Fruit fly (Drosophila melanogaster) whole organism, embryonic: ENCODE measurements around the gene CG42329.

ENCODE experiments used
- ATbp ChIP-seq: fragments of 200-800 bp; sonication (Bioruptor generic); optimal IDR thresholded peaks from 2 replicates; lab custom pipeline; 2017; ENCODE audit warnings: missing biosample characterization, mild to moderate bottlenecking, missing genetic modification characterization, missing genetic modification reagents
- Asciz ChIP-seq: fragments of 200-800 bp; sonication (Bioruptor generic); optimal IDR thresholded peaks from 2 replicates; lab custom pipeline; 2017; ENCODE audit warnings: missing biosample characterization, mild to moderate bottlenecking, missing genetic modification characterization, missing genetic modification reagents
- Bgb ChIP-seq: fragments of 200-800 bp; sonication (Bioruptor generic); IDR thresholded peaks from 2 replicates; pipeline ENCODE4 v1.3.6; 2022; ENCODE audit warnings: missing biosample characterization, missing genetic modification characterization; ENCODE audit not compliant: partially characterized antibody
- CG10147 ChIP-seq: fragments of 200-800 bp; sonication (Bioruptor generic); optimal IDR thresholded peaks from 2 replicates; lab custom pipeline; 2019; ENCODE audit warnings: missing biosample characterization, mild to moderate bottlenecking, missing genetic modification characterization, moderate library complexity
- CG11093 ChIP-seq: fragments of 200-800 bp; sonication (Bioruptor generic); IDR thresholded peaks from 3 replicates; pipeline ENCODE4 v1.3.6; 2022; ENCODE audit warnings: missing biosample characterization, missing genetic modification characterization
- CG12659 ChIP-seq: fragments of 200-800 bp; sonication (Bioruptor generic); optimal IDR thresholded peaks from 3 replicates; lab custom pipeline; 2017; ENCODE audit warnings: mild to moderate bottlenecking, missing biosample characterization, missing genetic modification reagents, missing genetic modification characterization
- CG17186 ChIP-seq: fragments of 200-800 bp; sonication (Bioruptor generic); optimal IDR thresholded peaks from 3 replicates; lab custom pipeline; 2017; ENCODE audit warnings: missing biosample characterization, missing genetic modification reagents, missing genetic modification characterization
- CG17328 ChIP-seq: fragments of 200-800 bp; sonication (Bioruptor generic); IDR thresholded peaks from 2 replicates; pipeline ENCODE4 v1.3.6; 2022; ENCODE audit warnings: missing biosample characterization, missing genetic modification characterization
- CG17385 ChIP-seq: fragments of 200-800 bp; sonication (Bioruptor generic); optimal IDR thresholded peaks from 3 replicates; lab custom pipeline; 2018; ENCODE audit warnings: missing biosample characterization, mild to moderate bottlenecking, missing genetic modification characterization
- CG2678 ChIP-seq: fragments of 200-800 bp; sonication (Bioruptor generic); optimal IDR thresholded peaks from 3 replicates; lab custom pipeline; 2019; ENCODE audit warnings: missing biosample characterization, mild to moderate bottlenecking, missing genetic modification characterization, moderate library complexity
- CG2712 ChIP-seq: fragments of 200-800 bp; optimal IDR thresholded peaks from 3 replicates; lab custom pipeline; 2019; ENCODE audit warnings: missing biosample characterization, mild to moderate bottlenecking, missing genetic modification characterization, moderate library complexity
- CG32532 ChIP-seq: fragments of 200-800 bp; sonication (Bioruptor generic); IDR thresholded peaks from 2 replicates; pipeline ENCODE4 v1.3.6; 2022; ENCODE audit warnings: missing biosample characterization, missing genetic modification characterization
- CG3407 ChIP-seq: fragments of 200-800 bp; sonication (Bioruptor generic); optimal IDR thresholded peaks from 2 replicates; lab custom pipeline; 2018; ENCODE audit warnings: missing biosample characterization, mild to moderate bottlenecking, missing genetic modification characterization
- CG4617 ChIP-seq: fragments of 200-800 bp; sonication (Bioruptor generic); optimal IDR thresholded peaks from 3 replicates; lab custom pipeline; 2016; ENCODE audit warnings: missing biosample characterization, missing genetic modification characterization, borderline replicate concordance
- CG6254 ChIP-seq: fragments of 200-800 bp; sonication (Bioruptor generic); optimal IDR thresholded peaks from 3 replicates; lab custom pipeline; 2017; ENCODE audit warnings: mild to moderate bottlenecking, missing biosample characterization, missing genetic modification reagents, missing genetic modification characterization
- CG7556 ChIP-seq: fragments of 200-800 bp; sonication (Bioruptor generic); optimal IDR thresholded peaks from 2 replicates; lab custom pipeline; 2017; ENCODE audit warnings: missing biosample characterization, mild to moderate bottlenecking, missing genetic modification characterization
- CG7963 ChIP-seq: fragments of 200-800 bp; sonication (Bioruptor generic); IDR thresholded peaks from 3 replicates; pipeline ENCODE4 v1.3.6; 2022; ENCODE audit warnings: missing biosample characterization, missing genetic modification characterization; ENCODE audit not compliant: partially characterized antibody
- CG9609 ChIP-seq: fragments of 200-800 bp; sonication (Bioruptor generic); optimal IDR thresholded peaks from 3 replicates; lab custom pipeline; 2016; ENCODE audit warnings: missing biosample characterization, missing genetic modification characterization
- CG9727 ChIP-seq: fragments of 200-800 bp; sonication (Bioruptor generic); optimal IDR thresholded peaks from 3 replicates; lab custom pipeline; 2017; ENCODE audit warnings: missing biosample characterization, mild to moderate bottlenecking, missing genetic modification characterization
- D ChIP-seq, 2 experiments: fragments of 200-800 bp in 1 of 2; fragments of >200 bp in 1 of 2; sonication (Bioruptor generic) in 1 of 2; optimal IDR thresholded peaks; 2 replicates in 1 of 2; 3 replicates in 1 of 2; lab custom pipeline; 2017; ENCODE audit warnings: mild to moderate bottlenecking in 1 of 2, missing biosample characterization in 1 of 2, missing genetic modification characterization in 1 of 2, missing genetic modification reagents in 1 of 2
- Dip3 ChIP-seq: fragments of 200-800 bp; sonication (Bioruptor generic); optimal IDR thresholded peaks from 3 replicates; lab custom pipeline; 2016; ENCODE audit warnings: missing biosample characterization, missing genetic modification characterization
- Dref ChIP-seq: fragments of 200-800 bp; sonication (Bioruptor generic); IDR thresholded peaks from 2 replicates; pipeline ENCODE4 v1.3.6; 2022; ENCODE audit warnings: missing biosample characterization, missing genetic modification characterization
- Drgx ChIP-seq: fragments of 200-800 bp; sonication (Bioruptor generic); IDR thresholded peaks from 2 replicates; pipeline ENCODE4 v1.3.6; 2022; ENCODE audit warnings: missing biosample characterization, missing genetic modification characterization
- E2f1 ChIP-seq: fragments of 200-800 bp; sonication (Bioruptor generic); IDR thresholded peaks from 2 replicates; pipeline ENCODE4 v1.3.6; 2022; ENCODE audit warnings: missing biosample characterization, missing genetic modification characterization
- Gsc ChIP-seq: fragments of 200-800 bp; sonication (Bioruptor generic); IDR thresholded peaks from 2 replicates; pipeline ENCODE4 v1.3.6; 2022; ENCODE audit warnings: missing biosample characterization, missing genetic modification characterization
- Hand ChIP-seq: fragments of 200-800 bp; sonication (Bioruptor generic); optimal IDR thresholded peaks from 2 replicates; lab custom pipeline; 2017; ENCODE audit warnings: mild to moderate bottlenecking, missing biosample characterization, missing genetic modification reagents, missing genetic modification characterization
- MBD-R2 ChIP-seq: fragments of 200-800 bp; sonication (Bioruptor generic); IDR thresholded peaks from 2 replicates; pipeline ENCODE4 v1.3.6; 2022; ENCODE audit warnings: missing biosample characterization, missing genetic modification characterization
- Nf-YB ChIP-seq: fragments of 200-800 bp; sonication (Bioruptor generic); optimal IDR thresholded peaks from 3 replicates; lab custom pipeline; 2019; ENCODE audit warnings: missing biosample characterization, mild to moderate bottlenecking, missing genetic modification characterization, moderate library complexity
- Optix ChIP-seq: fragments of 200-800 bp; sonication (Bioruptor generic); IDR thresholded peaks from 3 replicates; pipeline ENCODE4 v1.3.6; 2022; ENCODE audit warnings: missing biosample characterization, missing genetic modification characterization
- Pdp1 ChIP-seq, 2 experiments: fragments of 200-800 bp; sonication (Bioruptor generic); optimal IDR thresholded peaks; 3 replicates each; lab custom pipeline; 2016; ENCODE audit warnings: missing biosample characterization in 2 of 2, missing genetic modification characterization in 2 of 2, mild to moderate bottlenecking in 1 of 2, moderate library complexity in 1 of 2
- Poxn ChIP-seq: fragments of 200-800 bp; sonication (Bioruptor generic); IDR thresholded peaks from 2 replicates; pipeline ENCODE4 v1.3.6; 2022; ENCODE audit warnings: missing biosample characterization, missing genetic modification characterization
- Tbp ChIP-seq: fragments of >200 bp; optimal IDR thresholded peaks from 2 replicates; lab custom pipeline; 2018; ENCODE audit warnings: missing biosample characterization, missing genetic modification characterization
- bcd ChIP-seq: fragments of 200-800 bp; sonication (Bioruptor generic); optimal IDR thresholded peaks from 2 replicates; lab custom pipeline; 2017; ENCODE audit warnings: missing biosample characterization, mild to moderate bottlenecking, missing genetic modification characterization
- cas ChIP-seq: fragments of 200-800 bp; sonication (Bioruptor generic); IDR thresholded peaks from 2 replicates; pipeline ENCODE4 v1.3.6; 2022; ENCODE audit warnings: missing biosample characterization, missing genetic modification characterization
- gfzf ChIP-seq: fragments of 200-800 bp; sonication (Bioruptor generic); optimal IDR thresholded peaks from 2 replicates; lab custom pipeline; 2016; ENCODE audit warnings: missing biosample characterization, mild to moderate bottlenecking, missing genetic modification characterization, moderate library complexity
- kni ChIP-seq: fragments of 200-800 bp; sonication (Bioruptor generic); optimal IDR thresholded peaks from 3 replicates; lab custom pipeline; 2017; ENCODE audit warnings: mild to moderate bottlenecking, missing biosample characterization, missing genetic modification reagents, missing genetic modification characterization
- lab ChIP-seq: fragments of 200-800 bp; sonication (Bioruptor generic); optimal IDR thresholded peaks from 3 replicates; lab custom pipeline; 2017; ENCODE audit warnings: missing biosample characterization, missing genetic modification characterization, mild to moderate bottlenecking, moderate library complexity, missing genetic modification reagents
- lbe ChIP-seq: fragments of 200-800 bp; sonication (Bioruptor generic); optimal IDR thresholded peaks from 2 replicates; lab custom pipeline; 2016; ENCODE audit warnings: missing biosample characterization, mild to moderate bottlenecking, missing genetic modification characterization
- peb ChIP-seq: fragments of 200-800 bp; sonication (Bioruptor generic); IDR thresholded peaks from 2 replicates; pipeline ENCODE4 v1.3.6; 2022; ENCODE audit warnings: missing biosample characterization, missing genetic modification characterization
- schlank ChIP-seq: fragments of 200-800 bp; sonication (Bioruptor generic); optimal IDR thresholded peaks from 2 replicates; lab custom pipeline; 2018; ENCODE audit warnings: missing biosample characterization, mild to moderate bottlenecking, missing genetic modification characterization
- sens-2 ChIP-seq: fragments of 200-800 bp; sonication (Bioruptor generic); IDR thresholded peaks from 2 replicates; pipeline ENCODE4 v1.3.6; 2022; ENCODE audit warnings: missing biosample characterization, missing genetic modification characterization
- seq ChIP-seq: fragments of 200-800 bp; sonication (Bioruptor generic); IDR thresholded peaks from 2 replicates; pipeline ENCODE4 v1.3.6; 2022; ENCODE audit warnings: missing biosample characterization, missing genetic modification characterization
- shn ChIP-seq: fragments of 200-800 bp; sonication (Bioruptor generic); optimal IDR thresholded peaks from 3 replicates; lab custom pipeline; 2016; ENCODE audit warnings: missing biosample characterization, missing genetic modification characterization
- sim ChIP-seq: fragments of 200-800 bp; sonication (Bioruptor generic); IDR thresholded peaks from 2 replicates; pipeline ENCODE4 v1.3.6; 2022; ENCODE audit warnings: missing biosample characterization, missing genetic modification characterization
- slou ChIP-seq: fragments of 200-800 bp; sonication (Bioruptor generic); optimal IDR thresholded peaks from 3 replicates; lab custom pipeline; 2016; ENCODE audit warnings: missing biosample characterization, missing genetic modification characterization
- sob ChIP-seq: fragments of 200-800 bp; sonication (Bioruptor generic); IDR thresholded peaks from 2 replicates; pipeline ENCODE4 v1.3.6; 2022; ENCODE audit warnings: missing biosample characterization, missing genetic modification characterization
- sr ChIP-seq: fragments of 200-800 bp; sonication (Bioruptor generic); IDR thresholded peaks from 3 replicates; pipeline ENCODE4 v1.3.6; 2022; ENCODE audit warnings: missing biosample characterization, missing genetic modification characterization
- stwl ChIP-seq: fragments of 200-800 bp; sonication (Bioruptor generic); optimal IDR thresholded peaks from 3 replicates; lab custom pipeline; 2018; ENCODE audit warnings: missing biosample characterization, mild to moderate bottlenecking, missing genetic modification characterization, moderate library complexity
- trh ChIP-seq: fragments of 200-800 bp; sonication (Bioruptor generic); optimal IDR thresholded peaks from 2 replicates; lab custom pipeline; 2016; ENCODE audit warnings: missing biosample characterization, missing genetic modification characterization
- zf30C ChIP-seq: fragments of 200-800 bp; sonication (Bioruptor generic); optimal IDR thresholded peaks from 3 replicates; lab custom pipeline; 2018; ENCODE audit warnings: missing biosample characterization, mild to moderate bottlenecking, missing genetic modification characterization

CG42329 gene

dm6 chr2L:1217892-1218473 lies 1.1 kb upstream of the CG42329 start (continued):
- TF ChIP-seq sr (GFP tag; lab: Robert Waterston, UW) = no peak
- TF ChIP-seq Gsc (GFP tag; lab: Robert Waterston, UW) = no peak
- TF ChIP-seq CG7556 = no peak
- no peak for TF ChIP-seq bcd (GFP tag; lab: Kevin White, UChicago)
- TF ChIP-seq Tbp = no peak
- no peak for TF ChIP-seq Drgx (GFP tag; lab: Robert Waterston, UW)
- TF ChIP-seq CG32532 = 0 out of 2 replicates have a peak, but pooled peaks have one; percentile 15
- TF ChIP-seq D (optimal IDR thresholded peaks at IDR 0.05; lab: Kevin White, UChicago) = no peak
- no peak for TF ChIP-seq D (GFP tag; optimal IDR thresholded peaks at IDR 0.05; lab: Kevin White, UChicago)
- peak; percentile 33 for TF ChIP-seq CG17385 (GFP tag; lab: Kevin White, UChicago)
- TF ChIP-seq CG9609 (GFP tag; lab: Kevin White, UChicago) = no peak
- no peak for TF ChIP-seq CG9727 (GFP tag; lab: Kevin White, UChicago)
- TF ChIP-seq Asciz = no peak
- TF ChIP-seq sim (GFP tag; lab: Robert Waterston, UW) = no peak
- TF ChIP-seq E2f1 (GFP tag; lab: Robert Waterston, UW) = peak; percentile 6; the same call in 1 of the 2 replicates
- TF ChIP-seq ATbp = peak; percentile 61
- no peak for TF ChIP-seq Dref (GFP tag; lab: Robert Waterston, UW)
- no peak for TF ChIP-seq Nf-YB (GFP tag; lab: Kevin White, UChicago)
- 0 out of 3 replicates have a peak, but pooled peaks have one; percentile 38 for TF ChIP-seq Optix (GFP tag; lab: Robert Waterston, UW)
- no peak for TF ChIP-seq CG10147
- no peak for TF ChIP-seq CG4617
- no peak for TF ChIP-seq sob
- peak; percentile 27; the same call in 1 of the 2 replicates for TF ChIP-seq seq (GFP tag; lab: Robert Waterston, UW)
- TF ChIP-seq CG3407 (GFP tag; lab: Kevin White, UChicago) = no peak
- TF ChIP-seq CG7963 (GFP tag; lab: Robert Waterston, UW) = no peak
- TF ChIP-seq zf30C (GFP tag; lab: Kevin White, UChicago) = no peak
- no peak for TF ChIP-seq CG11093 (GFP tag; lab: Robert Waterston, UW)
- TF ChIP-seq gfzf (GFP tag; lab: Kevin White, UChicago) = no peak
- no peak for TF ChIP-seq lab (GFP tag; lab: Kevin White, UChicago)
- no peak for TF ChIP-seq CG6254 (GFP tag; lab: Kevin White, UChicago)
- TF ChIP-seq kni (GFP tag; lab: Kevin White, UChicago) = no peak
- peak; percentile 6 for TF ChIP-seq CG12659
- no peak for TF ChIP-seq trh (GFP tag; lab: Kevin White, UChicago)
- no peak for TF ChIP-seq Hand (GFP tag; lab: Kevin White, UChicago)
- TF ChIP-seq CG17328 (GFP tag; lab: Robert Waterston, UW) = no peak
- TF ChIP-seq Bgb (GFP tag; lab: Robert Waterston, UW) = no peak
- TF ChIP-seq shn (GFP tag; lab: Kevin White, UChicago) = no peak
- no peak for TF ChIP-seq peb
- no peak for TF ChIP-seq stwl
- TF ChIP-seq CG2678 (tag; lab: Kevin White, UChicago) = no peak
- peak; percentile 31 for TF ChIP-seq Dip3
- TF ChIP-seq slou (GFP tag; lab: Kevin White, UChicago) = no peak
- TF ChIP-seq schlank (tag; lab: Kevin White, UChicago) = no peak
- TF ChIP-seq Poxn (GFP tag; lab: Robert Waterston, UW) = no peak
- TF ChIP-seq sens-2 (GFP tag; lab: Robert Waterston, UW) = no peak
- no peak for TF ChIP-seq MBD-R2 (GFP tag; lab: Robert Waterston, UW)
- TF ChIP-seq cas (GFP tag; lab: Robert Waterston, UW) = no peak
- no peak for TF ChIP-seq lbe (GFP tag; lab: Kevin White, UChicago)
- TF ChIP-seq CG17186 = no peak
- no peak for TF ChIP-seq Pdp1 (GFP tag; optimal IDR thresholded peaks at IDR 0.05; lab: Kevin White, UChicago)
- no peak for TF ChIP-seq CG2712
